Worm (Caenorhabditis elegans) whole organism, L1 larva: ENCODE results near the gene C23F12.3.

Experiments used
- C16A3.4 ChIP-seq: fragments of 150-350 bp; optimal IDR thresholded peaks from 2 replicates; lab custom pipeline; 2014; ENCODE audit warnings: missing biosample characterization, missing genetic modification characterization
- C34B4.2 ChIP-seq: sonication (generic microtip); optimal IDR thresholded peaks from 2 replicates; lab custom pipeline; 2017; ENCODE audit warnings: mild to moderate bottlenecking, missing genetic modification characterization, missing compliant biosample characterization
- Y116A8C.19 ChIP-seq: sonication (generic microtip); optimal IDR thresholded peaks from 2 replicates; lab custom pipeline; 2016; ENCODE audit warnings: missing compliant biosample characterization, missing genetic modification characterization, borderline replicate concordance
- alr-1 ChIP-seq: fragments of 200-800 bp; sonication (Bioruptor generic); optimal IDR thresholded peaks from 2 replicates; lab custom pipeline; 2018; ENCODE audit warnings: borderline replicate concordance, mild to moderate bottlenecking, missing genetic modification characterization, missing compliant biosample characterization
- ceh-8 ChIP-seq: fragments of 200-800 bp; sonication (Bioruptor generic); optimal IDR thresholded peaks from 2 replicates; lab custom pipeline; 2018; ENCODE audit warnings: mild to moderate bottlenecking, missing genetic modification characterization, moderate library complexity, missing compliant biosample characterization
- ceh-82 ChIP-seq, 3 experiments: fragments of 150-350 bp in 1 of 3; sonication (generic microtip) in 2 of 3; optimal IDR thresholded peaks; 2 replicates each; lab custom pipeline; 2014 to 2017; ENCODE audit warnings: missing biosample characterization in 3 of 3, missing genetic modification characterization in 3 of 3
- ceh-90 ChIP-seq: sonication (generic microtip); optimal IDR thresholded peaks from 2 replicates; lab custom pipeline; 2016; ENCODE audit warnings: missing genetic modification characterization, missing compliant biosample characterization
- ces-1 ChIP-seq: fragments of 150-350 bp; optimal IDR thresholded peaks from 2 replicates; lab custom pipeline; 2014; ENCODE audit warnings: missing biosample characterization, missing genetic modification reagents, missing genetic modification characterization
- efl-3 ChIP-seq: fragments of 200-800 bp; sonication (Bioruptor generic); optimal IDR thresholded peaks from 2 replicates; lab custom pipeline; 2018; ENCODE audit warnings: mild to moderate bottlenecking, missing genetic modification characterization, missing compliant biosample characterization
- egl-13 ChIP-seq: sonication (generic microtip); optimal IDR thresholded peaks from 2 replicates; lab custom pipeline; 2016; ENCODE audit warnings: missing genotype, missing genetic modification reagents, missing genetic modification characterization, missing compliant biosample characterization
- elt-2 ChIP-seq: sonication (generic microtip); optimal IDR thresholded peaks from 2 replicates; lab custom pipeline; 2016; ENCODE audit warnings: missing genetic modification characterization, mild to moderate bottlenecking, inconsistent platforms, missing compliant biosample characterization, missing genetic modification reagents
- ets-5 ChIP-seq: fragments of 200-800 bp; sonication (Bioruptor generic); IDR thresholded peaks from 2 replicates; pipeline ENCODE4 v1.3.6; 2022; ENCODE audit warnings: missing genetic modification characterization, missing compliant biosample characterization
- fkh-10 ChIP-seq: sonication (generic microtip); optimal IDR thresholded peaks from 2 replicates; lab custom pipeline; 2017; ENCODE audit warnings: missing biosample characterization, missing genetic modification reagents, missing genetic modification characterization
- fkh-4 ChIP-seq: sonication (generic microtip); optimal IDR thresholded peaks from 2 replicates; lab custom pipeline; 2016; ENCODE audit warnings: missing compliant biosample characterization, missing genetic modification characterization, borderline replicate concordance
- fkh-8 ChIP-seq: sonication (generic microtip); optimal IDR thresholded peaks from 2 replicates; lab custom pipeline; 2016; ENCODE audit warnings: mild to moderate bottlenecking, missing genetic modification characterization, missing compliant biosample characterization
- hlh-4 ChIP-seq: sonication (generic microtip); optimal IDR thresholded peaks from 2 replicates; lab custom pipeline; 2016; ENCODE audit warnings: mild to moderate bottlenecking, missing genetic modification characterization, missing compliant biosample characterization
- irx-1 ChIP-seq: sonication (generic microtip); optimal IDR thresholded peaks from 2 replicates; lab custom pipeline; 2016; ENCODE audit warnings: missing genetic modification characterization, missing compliant biosample characterization
- isw-1 ChIP-seq: fragments of 200-800 bp; sonication (Bioruptor generic); IDR thresholded peaks from 2 replicates; pipeline ENCODE4 v1.3.6; 2022; ENCODE audit warnings: missing genetic modification characterization, missing compliant biosample characterization
- lin-15B ChIP-seq: fragments of 150-350 bp; sonication (generic microtip); optimal IDR thresholded peaks from 3 replicates; lab custom pipeline; 2014; ENCODE audit warnings: missing biosample characterization, missing genetic modification characterization
- lin-35 ChIP-seq, 2 experiments: fragments of 150-350 bp; optimal IDR thresholded peaks; 2 replicates each; lab custom pipeline; 2014; ENCODE audit warnings: missing biosample characterization in 2 of 2, missing genetic modification characterization in 2 of 2, missing genetic modification reagents in 2 of 2
- lin-39 ChIP-seq: fragments of 150-350 bp; optimal IDR thresholded peaks from 2 replicates; lab custom pipeline; 2014; ENCODE audit warnings: missing biosample characterization, missing genetic modification reagents, missing genetic modification characterization
- lir-3 ChIP-seq: sonication (generic microtip); optimal IDR thresholded peaks from 2 replicates; lab custom pipeline; 2016; ENCODE audit warnings: mild to moderate bottlenecking, missing genetic modification characterization, moderate library complexity, missing compliant biosample characterization; ENCODE audit not compliant: poor library complexity
- mab-9 ChIP-seq: fragments of 200-800 bp; sonication (Bioruptor generic); IDR thresholded peaks from 2 replicates; pipeline ENCODE4 v1.3.6; 2022; ENCODE audit warnings: missing genetic modification reagents, missing genetic modification characterization, missing compliant biosample characterization
- mdl-1 ChIP-seq, 2 experiments: fragments of 150-350 bp; optimal IDR thresholded peaks; 2 replicates each; lab custom pipeline; 2014 to 2017; ENCODE audit warnings: missing biosample characterization in 2 of 2, missing genetic modification characterization in 2 of 2, inconsistent platforms in 1 of 2
- mef-2 ChIP-seq: fragments of 150-350 bp; optimal IDR thresholded peaks from 2 replicates; lab custom pipeline; 2014; ENCODE audit warnings: missing biosample characterization, missing genetic modification characterization
- mep-1 ChIP-seq: fragments of 150-350 bp; optimal IDR thresholded peaks from 2 replicates; lab custom pipeline; 2014; ENCODE audit warnings: missing biosample characterization, missing genetic modification characterization
- nhr-19 ChIP-seq: fragments of 200-800 bp; sonication (Bioruptor generic); conservative IDR thresholded peaks from 2 replicates; pipeline ENCODE4 v1.3.6; 2022; ENCODE audit warnings: missing genetic modification characterization, missing compliant biosample characterization
- nhr-20 ChIP-seq: sonication (generic microtip); optimal IDR thresholded peaks from 2 replicates; lab custom pipeline; 2016; ENCODE audit warnings: mild to moderate bottlenecking, missing genetic modification characterization, missing compliant biosample characterization
- nhr-71 ChIP-seq: sonication (generic microtip); optimal IDR thresholded peaks from 2 replicates; lab custom pipeline; 2016; ENCODE audit warnings: mild to moderate bottlenecking, missing genetic modification characterization, moderate library complexity, missing compliant biosample characterization
- nhr-85 ChIP-seq: sonication (generic microtip); peaks from one replicate; lab custom pipeline; 2016; ENCODE audit warnings: missing genetic modification characterization, inconsistent platforms, missing compliant biosample characterization
- pqm-1 ChIP-seq: sonication (generic microtip); optimal IDR thresholded peaks from 3 replicates; lab custom pipeline; 2017; ENCODE audit warnings: missing biosample characterization, missing genetic modification characterization
- skn-1 ChIP-seq: fragments of 150-350 bp; optimal IDR thresholded peaks from 2 replicates; lab custom pipeline; 2014; ENCODE audit warnings: missing biosample characterization, missing genetic modification characterization
- snpc-4 ChIP-seq: fragments of 150-350 bp; optimal IDR thresholded peaks from 2 replicates; lab custom pipeline; 2014; ENCODE audit warnings: missing biosample characterization, missing genetic modification characterization
- snu-23 ChIP-seq: sonication (generic microtip); optimal IDR thresholded peaks from 2 replicates; lab custom pipeline; 2016; ENCODE audit warnings: missing genetic modification characterization, missing compliant biosample characterization
- sox-4 ChIP-seq: sonication (generic microtip); optimal IDR thresholded peaks from 2 replicates; lab custom pipeline; 2016; ENCODE audit warnings: missing genetic modification characterization, missing compliant biosample characterization
- sptf-1 ChIP-seq: fragments of 150-350 bp; optimal IDR thresholded peaks from 2 replicates; lab custom pipeline; 2014; ENCODE audit warnings: missing biosample characterization, missing genetic modification characterization
- unc-30 ChIP-seq: sonication (generic microtip); optimal IDR thresholded peaks from 2 replicates; lab custom pipeline; 2017; ENCODE audit warnings: missing biosample characterization, missing genetic modification characterization
- unc-86 ChIP-seq: sonication (generic microtip); optimal IDR thresholded peaks from 2 replicates; lab custom pipeline; 2016; ENCODE audit warnings: missing genetic modification characterization, missing compliant biosample characterization
- unc-98 ChIP-seq: fragments of 200-800 bp; sonication (Bioruptor generic); IDR thresholded peaks from 2 replicates; pipeline ENCODE4 v1.3.6; 2022; ENCODE audit warnings: missing genetic modification characterization, missing compliant biosample characterization
- vab-15 ChIP-seq: sonication (generic microtip); optimal IDR thresholded peaks from 2 replicates; lab custom pipeline; 2017; ENCODE audit warnings: missing genotype, mild to moderate bottlenecking, missing genetic modification characterization, missing compliant biosample characterization
- xbp-1 ChIP-seq: sonication (generic microtip); optimal IDR thresholded peaks from 2 replicates; lab custom pipeline; 2016; ENCODE audit warnings: missing genetic modification characterization, missing compliant biosample characterization
- ztf-4 ChIP-seq: fragments of 150-350 bp; optimal IDR thresholded peaks from 2 replicates; lab custom pipeline; 2014; ENCODE audit warnings: missing biosample characterization, missing genetic modification characterization

The C23F12.3 gene

DNA sequence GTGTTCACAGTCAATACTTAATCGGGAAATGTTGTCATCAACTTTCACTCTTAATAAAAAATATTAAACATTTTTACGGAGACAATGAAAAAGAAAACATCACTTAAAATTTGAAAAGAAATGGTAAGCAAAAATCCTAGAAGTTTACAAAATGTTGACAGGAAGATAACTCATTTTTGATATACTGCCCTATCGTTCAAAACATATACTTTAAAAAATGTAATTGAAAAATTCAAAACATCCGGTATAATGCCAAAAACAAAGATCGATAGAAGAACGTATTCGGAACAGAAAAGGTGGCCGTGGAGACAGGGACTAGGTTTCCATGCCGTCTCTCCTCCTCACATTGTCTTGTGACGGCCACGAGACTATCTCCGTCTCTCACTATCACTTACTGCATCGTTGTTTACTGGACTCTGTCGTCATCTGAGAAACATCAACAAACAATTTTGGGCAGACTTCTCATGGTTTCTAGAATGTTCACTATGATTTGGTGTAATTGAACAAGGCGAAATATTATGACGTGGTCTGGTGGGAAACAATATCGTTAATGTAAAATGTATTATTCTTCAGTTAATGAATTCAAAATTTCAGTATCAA is 44.0 kb upstream of the C23F12.3 start, which contains the start of gene oga-1 (continued):
- TF ChIP-seq ces-1 (no peak), skn-1 (tag; lab: Kevin White, UChicago) (peak; percentile 67), fkh-4 (tag; lab: Kevin White, UChicago) (no peak), ceh-90 (tag; lab: Kevin White, UChicago) (no peak), mdl-1 (tag; optimal IDR thresholded peaks at IDR 0.05; lab: Kevin White, UChicago) (peak in 1 of 2 experiments; percentile 96), unc-86 (tag; lab: Kevin White, UChicago) (peak; percentile 2), C34B4.2 (no peak), elt-2 (tag; lab: Kevin White, UChicago) (peak; percentile 31), nhr-20 (peak; percentile 90), ceh-8 (GFP tag; lab: Kevin White, UChicago) (no peak), hlh-4 (tag; lab: Kevin White, UChicago) (no peak), snpc-4 (tag; lab: Kevin White, UChicago) (peak; percentile 49), pqm-1 (tag; lab: Kevin White, UChicago) (no peak), vab-15 (tag; lab: Kevin White, UChicago) (peak; percentile 12), unc-98 (GFP tag; lab: Robert Waterston, UW) (no peak), alr-1 (tag; lab: Kevin White, UChicago) (no peak), efl-3 (no peak), lin-15B (no peak), ztf-4 (peak; percentile 71), lir-3 (peak; percentile 71), mep-1 (peak; percentile 83), ets-5 (GFP tag; lab: Robert Waterston, UW) (no peak), sptf-1 (tag; lab: Kevin White, UChicago) (no peak), nhr-71 (tag; lab: Kevin White, UChicago) (peak; percentile 91), isw-1 (GFP tag; lab: Robert Waterston, UW) (peak; percentile 27), fkh-10 (GFP tag; lab: Kevin White, UChicago) (no peak), egl-13 (tag; lab: Kevin White, UChicago) (peak; percentile 51), xbp-1 (tag; lab: Kevin White, UChicago) (peak; percentile 61), irx-1 (tag; lab: Kevin White, UChicago) (peak; percentile 27), ceh-82 (tag; optimal IDR thresholded peaks at IDR 0.05; lab: Kevin White, UChicago) (peak in 1 of 3 experiments; percentile 71), fkh-8 (tag; lab: Kevin White, UChicago) (peak; percentile 84), C16A3.4 (peak; percentile 62), unc-30 (no peak), mef-2 (tag; lab: Kevin White, UChicago) (no peak), lin-39 (tag; lab: Kevin White, UChicago) (no peak), lin-35 (GFP tag; optimal IDR thresholded peaks at IDR 0.05; lab: Kevin White, UChicago) (peak; percentile 57 to 81), mab-9 (GFP tag; lab: Robert Waterston, UW) (no peak), sox-4 (tag; lab: Kevin White, UChicago) (peak; percentile 38), Y116A8C.19 (tag; lab: Kevin White, UChicago) (no peak), nhr-19 (peak; percentile 64), snu-23 (peak; percentile 93), nhr-85 (peak; percentile 93)
